Worm (Caenorhabditis elegans) whole organism, L1 larva: Measurements from ENCODE around the gene sma-6.
A peak's percentile ranks its signal among the peaks of the same experiment; 100 is the strongest.

ENCODE experiments used
- Y116A8C.19 ChIP-seq: sonication (generic microtip); optimal IDR thresholded peaks from 2 replicates; lab custom pipeline; 2016; ENCODE audit warnings: missing compliant biosample characterization, missing genetic modification characterization, borderline replicate concordance
- aha-1 ChIP-seq: fragments of 150-350 bp; optimal IDR thresholded peaks from 2 replicates; lab custom pipeline; 2014; ENCODE audit warnings: missing biosample characterization, missing genetic modification characterization
- alr-1 ChIP-seq: fragments of 200-800 bp; sonication (Bioruptor generic); optimal IDR thresholded peaks from 2 replicates; lab custom pipeline; 2018; ENCODE audit warnings: borderline replicate concordance, mild to moderate bottlenecking, missing genetic modification characterization, missing compliant biosample characterization
- ceh-63 ChIP-seq: fragments of 200-800 bp; sonication (Bioruptor generic); optimal IDR thresholded peaks from 2 replicates; lab custom pipeline; 2018; ENCODE audit warnings: mild to moderate bottlenecking, missing genetic modification characterization, missing compliant biosample characterization
- ceh-8 ChIP-seq: fragments of 200-800 bp; sonication (Bioruptor generic); optimal IDR thresholded peaks from 2 replicates; lab custom pipeline; 2018; ENCODE audit warnings: mild to moderate bottlenecking, missing genetic modification characterization, moderate library complexity, missing compliant biosample characterization
- ces-1 ChIP-seq: fragments of 150-350 bp; optimal IDR thresholded peaks from 2 replicates; lab custom pipeline; 2014; ENCODE audit warnings: missing biosample characterization, missing genetic modification reagents, missing genetic modification characterization
- dpl-1 ChIP-seq, 3 experiments: fragments of 150-350 bp in 2 of 3; sonication (generic microtip) in 1 of 3; optimal IDR thresholded peaks; 2 replicates each; lab custom pipeline; 2014 to 2017; ENCODE audit warnings: missing biosample characterization in 3 of 3, missing genetic modification characterization in 3 of 3, missing genetic modification reagents in 3 of 3
- dsc-1 ChIP-seq: sonication (generic microtip); optimal IDR thresholded peaks from 2 replicates; lab custom pipeline; 2016; ENCODE audit warnings: mild to moderate bottlenecking, missing genetic modification characterization, missing compliant biosample characterization
- efl-1 ChIP-seq, 4 experiments: fragments of 150-350 bp; optimal IDR thresholded peaks in 3 of 4; peaks in 1 of 4; 1 replicate in 1 of 4; 2 replicates in 3 of 4; lab custom pipeline; 2014; ENCODE audit warnings: missing biosample characterization in 2 of 4, missing genetic modification characterization in 2 of 4, missing genetic modification reagents in 2 of 4
- egl-27 ChIP-seq, 2 experiments: fragments of 150-350 bp in 1 of 2; sonication (generic microtip); optimal IDR thresholded peaks; 3 replicates each; lab custom pipeline; 2017 to 2018; ENCODE audit warnings: missing biosample characterization in 2 of 2, missing genetic modification characterization in 2 of 2, missing genetic modification reagents in 2 of 2
- elt-2 ChIP-seq: sonication (generic microtip); optimal IDR thresholded peaks from 2 replicates; lab custom pipeline; 2016; ENCODE audit warnings: missing genetic modification characterization, mild to moderate bottlenecking, inconsistent platforms, missing compliant biosample characterization, missing genetic modification reagents
- elt-3 ChIP-seq, 6 experiments: fragments of 150-350 bp in 1 of 6; sonication (generic microtip); optimal IDR thresholded peaks; 2 replicates each; lab custom pipeline; 2017 to 2018; ENCODE audit warnings: missing biosample characterization in 6 of 6, missing genetic modification characterization in 6 of 6, inconsistent platforms in 1 of 6
- ets-5 ChIP-seq: fragments of 200-800 bp; sonication (Bioruptor generic); IDR thresholded peaks from 2 replicates; pipeline ENCODE4 v1.3.6; 2022; ENCODE audit warnings: missing genetic modification characterization, missing compliant biosample characterization
- hlh-17 ChIP-seq: fragments of 200-800 bp; sonication (Bioruptor generic); optimal IDR thresholded peaks from 2 replicates; lab custom pipeline; 2018; ENCODE audit warnings: missing genetic modification characterization, mild to moderate bottlenecking, missing compliant biosample characterization, moderate library complexity, borderline replicate concordance
- hlh-4 ChIP-seq: sonication (generic microtip); optimal IDR thresholded peaks from 2 replicates; lab custom pipeline; 2016; ENCODE audit warnings: mild to moderate bottlenecking, missing genetic modification characterization, missing compliant biosample characterization
- hpl-2 ChIP-seq: fragments of 150-350 bp; optimal IDR thresholded peaks from 2 replicates; lab custom pipeline; 2014; ENCODE audit warnings: missing biosample characterization, missing genetic modification reagents, missing genetic modification characterization
- irx-1 ChIP-seq: sonication (generic microtip); optimal IDR thresholded peaks from 2 replicates; lab custom pipeline; 2016; ENCODE audit warnings: missing genetic modification characterization, missing compliant biosample characterization
- jun-1 ChIP-seq: fragments of 150-350 bp; optimal IDR thresholded peaks from 2 replicates; lab custom pipeline; 2014; ENCODE audit warnings: missing biosample characterization, missing genetic modification reagents, missing genetic modification characterization
- lin-15B ChIP-seq: fragments of 150-350 bp; sonication (generic microtip); optimal IDR thresholded peaks from 3 replicates; lab custom pipeline; 2014; ENCODE audit warnings: missing biosample characterization, missing genetic modification characterization
- lin-35 ChIP-seq, 2 experiments: fragments of 150-350 bp; optimal IDR thresholded peaks; 2 replicates each; lab custom pipeline; 2014; ENCODE audit warnings: missing biosample characterization in 2 of 2, missing genetic modification characterization in 2 of 2, missing genetic modification reagents in 2 of 2
- lsy-2 ChIP-seq, 2 experiments: fragments of 150-350 bp; optimal IDR thresholded peaks; 2 replicates each; lab custom pipeline; 2014; ENCODE audit warnings: missing biosample characterization in 2 of 2, missing genetic modification characterization in 2 of 2
- mab-9 ChIP-seq: fragments of 200-800 bp; sonication (Bioruptor generic); IDR thresholded peaks from 2 replicates; pipeline ENCODE4 v1.3.6; 2022; ENCODE audit warnings: missing genetic modification reagents, missing genetic modification characterization, missing compliant biosample characterization
- mef-2 ChIP-seq: fragments of 150-350 bp; optimal IDR thresholded peaks from 2 replicates; lab custom pipeline; 2014; ENCODE audit warnings: missing biosample characterization, missing genetic modification characterization
- mep-1 ChIP-seq: fragments of 150-350 bp; optimal IDR thresholded peaks from 2 replicates; lab custom pipeline; 2014; ENCODE audit warnings: missing biosample characterization, missing genetic modification characterization
- nhr-12 ChIP-seq: sonication (generic microtip); optimal IDR thresholded peaks from 2 replicates; lab custom pipeline; 2017; ENCODE audit warnings: missing biosample characterization, missing genetic modification characterization
- nhr-20 ChIP-seq: sonication (generic microtip); optimal IDR thresholded peaks from 2 replicates; lab custom pipeline; 2016; ENCODE audit warnings: mild to moderate bottlenecking, missing genetic modification characterization, missing compliant biosample characterization
- nhr-237 ChIP-seq: fragments of 150-350 bp; optimal IDR thresholded peaks from 2 replicates; lab custom pipeline; 2014; ENCODE audit warnings: missing biosample characterization, missing genetic modification characterization
- nhr-71 ChIP-seq: sonication (generic microtip); optimal IDR thresholded peaks from 2 replicates; lab custom pipeline; 2016; ENCODE audit warnings: mild to moderate bottlenecking, missing genetic modification characterization, moderate library complexity, missing compliant biosample characterization
- nhr-76 ChIP-seq: sonication (generic microtip); optimal IDR thresholded peaks from 2 replicates; lab custom pipeline; 2017; ENCODE audit warnings: missing biosample characterization, missing genetic modification characterization
- nhr-85 ChIP-seq: sonication (generic microtip); peaks from one replicate; lab custom pipeline; 2016; ENCODE audit warnings: missing genetic modification characterization, inconsistent platforms, missing compliant biosample characterization
- nhr-90 ChIP-seq: sonication (generic microtip); optimal IDR thresholded peaks from 2 replicates; lab custom pipeline; 2016; ENCODE audit warnings: mild to moderate bottlenecking, missing genetic modification characterization, missing compliant biosample characterization; ENCODE audit not compliant: poor library complexity
- pag-3 ChIP-seq: sonication (generic microtip); optimal IDR thresholded peaks from 2 replicates; lab custom pipeline; 2017; ENCODE audit warnings: missing genetic modification characterization, mild to moderate bottlenecking, missing compliant biosample characterization, antibody characterized with exemption, borderline replicate concordance; ENCODE audit not compliant: insufficient read depth
- pqm-1 ChIP-seq: sonication (generic microtip); optimal IDR thresholded peaks from 3 replicates; lab custom pipeline; 2017; ENCODE audit warnings: missing biosample characterization, missing genetic modification characterization
- snpc-4 ChIP-seq: fragments of 150-350 bp; optimal IDR thresholded peaks from 2 replicates; lab custom pipeline; 2014; ENCODE audit warnings: missing biosample characterization, missing genetic modification characterization
- snu-23 ChIP-seq: sonication (generic microtip); optimal IDR thresholded peaks from 2 replicates; lab custom pipeline; 2016; ENCODE audit warnings: missing genetic modification characterization, missing compliant biosample characterization
- sptf-1 ChIP-seq: fragments of 150-350 bp; optimal IDR thresholded peaks from 2 replicates; lab custom pipeline; 2014; ENCODE audit warnings: missing biosample characterization, missing genetic modification characterization
- swsn-7 ChIP-seq: sonication (generic microtip); optimal IDR thresholded peaks from 2 replicates; lab custom pipeline; 2016; ENCODE audit warnings: missing genetic modification characterization, missing compliant biosample characterization
- tlp-1 ChIP-seq: fragments of 150-350 bp; optimal IDR thresholded peaks from 2 replicates; lab custom pipeline; 2014; ENCODE audit warnings: missing biosample characterization, missing genetic modification characterization
- unc-30 ChIP-seq: sonication (generic microtip); optimal IDR thresholded peaks from 2 replicates; lab custom pipeline; 2017; ENCODE audit warnings: missing biosample characterization, missing genetic modification characterization
- vab-15 ChIP-seq: sonication (generic microtip); optimal IDR thresholded peaks from 2 replicates; lab custom pipeline; 2017; ENCODE audit warnings: missing genotype, mild to moderate bottlenecking, missing genetic modification characterization, missing compliant biosample characterization
- ztf-11 ChIP-seq, 2 experiments: sonication (generic microtip); optimal IDR thresholded peaks; 2 replicates each; lab custom pipeline; 2016 to 2017; ENCODE audit warnings: missing genetic modification characterization in 2 of 2, missing biosample characterization in 1 of 2, missing compliant biosample characterization in 1 of 2
- ztf-4 ChIP-seq: fragments of 150-350 bp; optimal IDR thresholded peaks from 2 replicates; lab custom pipeline; 2014; ENCODE audit warnings: missing biosample characterization, missing genetic modification characterization

Gene sma-6

ce11 chrII:6374646-6375045 lies 50.4 kb downstream of the sma-6 start:
- TF ChIP-seq ces-1 (GFP tag; lab: Kevin White, UChicago) (no peak), mab-9 (no peak), snu-23 (no peak), snpc-4 (tag; lab: Kevin White, UChicago) (no peak), alr-1 (tag; lab: Kevin White, UChicago) (no peak), nhr-237 (tag; lab: Kevin White, UChicago) (no peak), efl-1 (optimal IDR thresholded peaks at IDR 0.05; lab: Kevin White, UChicago) (no peak), efl-1 (GFP tag; optimal IDR thresholded peaks at IDR 0.05 in 1 of 2; lab: Kevin White, UChicago) (peak in 1 of 2 experiments; percentile 88), tlp-1 (no peak), Y116A8C.19 (no peak), elt-3 (tag; optimal IDR thresholded peaks at IDR 0.05; lab: Kevin White, UChicago) (no peak), nhr-71 (tag; lab: Kevin White, UChicago) (peak; percentile 1), lin-15B (no peak), nhr-90 (tag; lab: Kevin White, UChicago) (peak; percentile 23), dpl-1 (GFP tag; optimal IDR thresholded peaks at IDR 0.05; lab: Kevin White, UChicago) (no peak), nhr-85 (tag; lab: Kevin White, UChicago) (peak; percentile 62), lin-35 (GFP tag; optimal IDR thresholded peaks at IDR 0.05; lab: Kevin White, UChicago) (peak in 1 of 2 experiments; percentile 55), dsc-1 (no peak), swsn-7 (no peak), hlh-4 (tag; lab: Kevin White, UChicago) (no peak), ztf-4 (tag; lab: Kevin White, UChicago) (no peak), elt-2 (peak; percentile 78), ets-5 (no peak), hlh-17 (GFP tag; lab: Kevin White, UChicago) (no peak), aha-1 (no peak), vab-15 (tag; lab: Kevin White, UChicago) (no peak), nhr-12 (tag; lab: Kevin White, UChicago) (no peak), hpl-2 (peak; percentile 29), ceh-63 (GFP tag; lab: Kevin White, UChicago) (no peak), ztf-11 (tag; optimal IDR thresholded peaks at IDR 0.05; lab: Kevin White, UChicago) (no peak), nhr-20 (tag; lab: Kevin White, UChicago) (no peak), egl-27 (tag; optimal IDR thresholded peaks at IDR 0.05; lab: Kevin White, UChicago) (no peak), ceh-8 (no peak), mep-1 (tag; lab: Kevin White, UChicago) (no peak), jun-1 (no peak), nhr-76 (tag; lab: Kevin White, UChicago) (no peak), pqm-1 (no peak), pag-3 (no peak), sptf-1 (tag; lab: Kevin White, UChicago) (no peak)

- no peak for TF ChIP-seq Y116A8C.19
- no peak for TF ChIP-seq unc-30 (tag; lab: Kevin White, UChicago)
- no peak for TF ChIP-seq mef-2
- TF ChIP-seq irx-1 (tag; lab: Kevin White, UChicago) = no peak
- TF ChIP-seq lsy-2 (tag; optimal IDR thresholded peaks at IDR 0.05; lab: Kevin White, UChicago) = no peak
These were observed 52.4 kb downstream of the sma-6 start for ce11 chrII:6376693-6377092.
